Fruit fly (Drosophila melanogaster): Measurements from ENCODE around the gene regucalcin.
A peak's percentile ranks its signal among the peaks of the same experiment; 100 is the strongest.

Gene regucalcin

dm6 chrX:12020857-12021256 lies 8.7 kb downstream of the regucalcin start, which contains the start of gene Tango4:
Gene Tango4 (plus strand): TSS chrX:12021068.
- TF ChIP-seq lola (GFP tag; optimal IDR thresholded peaks at IDR 0.05) = no peak
- TF ChIP-seq psq (GFP tag; optimal IDR thresholded peaks at IDR 0.05) = no peak
- no peak for TF ChIP-seq br (GFP tag; optimal IDR thresholded peaks at IDR 0.05)
- TF ChIP-seq tai (GFP tag; optimal IDR thresholded peaks at IDR 0.05) = no peak
- no peak for TF ChIP-seq dmrt93B (GFP tag; optimal IDR thresholded peaks at IDR 0.05)
- no peak for TF ChIP-seq Dfd (GFP tag; optimal IDR thresholded peaks at IDR 0.05)
- TF ChIP-seq Myc (optimal IDR thresholded peaks at IDR 0.05) = peak; percentile 62
- TF ChIP-seq woc (GFP tag; optimal IDR thresholded peaks at IDR 0.05) = peak; percentile 31
- no peak for TF ChIP-seq jim (GFP tag; optimal IDR thresholded peaks at IDR 0.05)
- TF ChIP-seq Hr78 (GFP tag; optimal IDR thresholded peaks at IDR 0.05) = no peak
- TF ChIP-seq brk (GFP tag; optimal IDR thresholded peaks at IDR 0.05) = no peak
- no peak for TF ChIP-seq Mio (GFP tag; optimal IDR thresholded peaks at IDR 0.05)

DNA sequence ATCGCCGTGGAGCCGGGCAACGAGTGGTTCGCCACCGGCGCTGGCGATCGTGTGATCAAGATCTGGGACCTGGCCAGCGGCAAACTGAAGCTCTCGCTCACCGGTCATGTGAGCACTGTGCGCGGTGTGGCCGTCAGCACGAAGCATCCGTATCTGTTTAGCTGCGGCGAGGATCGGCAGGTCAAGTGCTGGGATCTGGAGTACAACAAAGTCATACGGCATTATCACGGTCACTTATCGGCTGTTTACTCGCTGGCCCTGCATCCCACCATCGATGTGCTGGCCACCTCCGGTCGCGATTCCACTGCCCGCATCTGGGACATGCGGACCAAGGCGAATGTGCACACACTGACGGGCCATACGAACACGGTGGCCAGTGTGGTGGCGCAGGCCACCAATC lies 9.6 kb downstream of the regucalcin start:
- TF ChIP-seq OdsH (GFP tag; optimal IDR thresholded peaks at IDR 0.05) (no peak), lola (GFP tag; optimal IDR thresholded peaks at IDR 0.05) (no peak), rgr (GFP tag; optimal IDR thresholded peaks at IDR 0.05) (no peak), pan (optimal IDR thresholded peaks at IDR 0.05) (no peak), HLH106 (tag; optimal IDR thresholded peaks at IDR 0.05) (no peak), sage (GFP tag; optimal IDR thresholded peaks at IDR 0.05) (no peak)

- TF ChIP-seq Rel (GFP tag; optimal IDR thresholded peaks at IDR 0.05) (no peak), Rel (tag; optimal IDR thresholded peaks at IDR 0.05) (peak; percentile 36), Myc (optimal IDR thresholded peaks at IDR 0.05) (peak; percentile 64), Sp1 (GFP tag; optimal IDR thresholded peaks at IDR 0.05) (peak; percentile 4), h (GFP tag; optimal IDR thresholded peaks at IDR 0.05) (no peak), woc (GFP tag; optimal IDR thresholded peaks at IDR 0.05) (peak; percentile 49), dl (GFP tag; optimal IDR thresholded peaks at IDR 0.05; ENCODE audit: insufficient read depth in 1 of 2, partially characterized antibody in 2 of 2) (no peak), dsf (GFP tag; optimal IDR thresholded peaks at IDR 0.05; ENCODE audit: borderline replicate concordance) (no peak), lola (GFP tag; optimal IDR thresholded peaks at IDR 0.05) (no peak)
These were observed 16.8 kb downstream of the regucalcin start, which contains the start of gene Usp7 for dm6 chrX:12028825-12029514. Gene Usp7 (minus strand): TSS chrX:12029032.

dm6 chrX:12031400-12031799 lies 19.2 kb downstream of the regucalcin start, which contains the start of gene Cyp311a1:
Gene Cyp311a1 (minus strand): TSS chrX:12031465.
- no peak for TF ChIP-seq br (GFP tag; optimal IDR thresholded peaks at IDR 0.05)
- peak; percentile 7 for TF ChIP-seq HLH106 (tag; optimal IDR thresholded peaks at IDR 0.05)
- TF ChIP-seq Sp1 (GFP tag; optimal IDR thresholded peaks at IDR 0.05) = peak; percentile 23
- no peak for TF ChIP-seq ey (GFP tag; optimal IDR thresholded peaks at IDR 0.05)

DNA sequence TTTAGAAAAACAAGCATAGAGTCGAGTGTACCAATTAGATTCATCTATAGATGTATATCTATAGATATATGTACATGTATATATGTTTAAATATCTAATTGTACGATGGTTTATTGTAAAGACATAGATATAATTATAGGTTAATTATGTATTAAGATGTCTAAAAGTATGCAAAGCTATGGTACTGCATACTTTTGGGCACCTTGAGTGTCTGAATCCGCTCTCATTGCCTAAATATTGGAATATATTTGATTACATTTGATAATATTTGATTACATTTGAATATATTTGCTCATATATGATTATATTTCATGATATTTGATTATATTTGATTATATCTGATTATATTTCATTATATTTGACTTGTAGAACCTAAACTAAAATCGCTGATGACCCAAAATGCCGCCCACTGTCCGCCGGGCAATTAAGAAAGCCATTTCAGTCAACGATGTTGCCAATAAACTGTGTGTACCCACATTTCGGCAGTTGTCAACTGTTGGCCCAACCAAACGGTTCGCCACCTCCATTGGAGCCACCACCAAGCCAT lies 20.0 kb downstream of the regucalcin start, which contains the start of gene Cyp318a1:
TSS of gene Cyp318a1 (plus strand) at position 497 of the 547 bp plus-strand sequence.
- TF ChIP-seq foxo (GFP tag; optimal IDR thresholded peaks at IDR 0.05) (no peak), Vsx2 (GFP tag; optimal IDR thresholded peaks at IDR 0.05; ENCODE audit: partially characterized antibody) (no peak)

- TF ChIP-seq Sp1 (GFP tag; optimal IDR thresholded peaks at IDR 0.05) = no peak
- no peak for TF ChIP-seq tai (GFP tag; optimal IDR thresholded peaks at IDR 0.05)
- no peak for TF ChIP-seq dl (GFP tag; optimal IDR thresholded peaks at IDR 0.05; ENCODE audit: insufficient read depth in 1 of 2, partially characterized antibody in 2 of 2)
- TF ChIP-seq brk (GFP tag; optimal IDR thresholded peaks at IDR 0.05) = no peak
- TF ChIP-seq Hr78 (GFP tag; optimal IDR thresholded peaks at IDR 0.05) = no peak
- TF ChIP-seq Dfd (GFP tag; optimal IDR thresholded peaks at IDR 0.05) = no peak
- TF ChIP-seq foxo (GFP tag; optimal IDR thresholded peaks at IDR 0.05) = no peak
These were observed 22.5 kb downstream of the regucalcin start for dm6 chrX:12034713-12035112.

dm6 chrX:12035207-12035606 lies 23.0 kb downstream of the regucalcin start:
- TF ChIP-seq HLH106 (tag; optimal IDR thresholded peaks at IDR 0.05) (no peak), Myc (optimal IDR thresholded peaks at IDR 0.05) (peak; percentile 51), CrebA (GFP tag; optimal IDR thresholded peaks at IDR 0.05; ENCODE audit: borderline replicate concordance) (no peak), N (GFP tag; optimal IDR thresholded peaks at IDR 0.05) (no peak), brk (GFP tag; optimal IDR thresholded peaks at IDR 0.05) (peak; percentile 19)
